Fruit fly (Drosophila melanogaster): ENCODE measurements around the gene Reph.

Gene Reph

DNA sequence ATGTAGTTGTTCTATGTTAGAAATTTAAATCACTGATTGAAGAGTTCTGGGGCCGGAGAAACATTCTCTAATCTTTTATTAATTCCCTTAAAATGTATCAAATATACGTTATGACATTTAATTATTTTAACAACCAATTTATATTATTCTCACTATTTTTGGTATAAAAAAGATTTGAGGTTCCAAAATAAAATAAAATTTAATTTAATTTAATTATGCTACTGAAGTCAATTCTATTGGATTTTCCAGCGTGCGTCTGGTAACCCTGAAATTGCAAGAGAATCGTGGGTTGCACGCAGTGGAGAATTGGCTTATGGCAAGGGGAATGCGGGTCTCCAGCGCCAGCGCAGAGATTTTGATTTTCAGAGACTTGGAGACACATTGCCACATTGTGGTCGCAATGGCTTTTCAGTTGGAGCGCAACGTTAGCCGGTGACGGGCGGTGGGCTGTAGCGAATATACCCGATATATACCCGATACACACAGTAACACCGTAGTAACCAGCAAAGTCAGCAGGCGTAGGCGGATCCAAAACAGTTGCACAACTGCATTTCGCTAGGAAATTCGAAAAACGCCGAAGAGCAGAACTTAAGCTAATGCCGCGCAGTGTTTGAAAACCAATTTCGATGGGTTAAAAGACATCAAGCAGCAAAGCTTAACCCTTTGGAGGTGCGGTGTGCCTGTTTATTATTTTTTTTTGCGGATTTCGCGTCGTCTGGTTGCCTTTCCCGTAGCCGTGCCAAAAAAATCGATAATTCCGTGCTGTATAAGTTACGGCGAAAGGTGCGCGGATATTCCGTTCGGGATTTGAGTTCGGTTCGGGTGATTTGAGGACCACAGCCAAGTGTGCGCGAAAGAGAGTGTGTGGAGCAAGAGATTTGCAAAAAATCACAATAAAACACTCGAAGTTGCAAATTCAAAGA, 2.2 kb downstream of the Reph start (continued):
- no peak for TF ChIP-seq org-1 (GFP tag; optimal IDR thresholded peaks at IDR 0.05)
- TF ChIP-seq nerfin-2 (GFP tag; IDR thresholded peaks at IDR 0.05; ENCODE audit: partially characterized antibody), result no peak
- no peak for TF ChIP-seq her (GFP tag; optimal IDR thresholded peaks at IDR 0.05)
- no peak; the same call in 1 of the 2 replicates for TF ChIP-seq Drgx (GFP tag; IDR thresholded peaks at IDR 0.05)
- TF ChIP-seq emc (GFP tag; optimal IDR thresholded peaks at IDR 0.05), result no peak
- no peak for TF ChIP-seq zfh2 (GFP tag; optimal IDR thresholded peaks at IDR 0.05)
- no peak for TF ChIP-seq Bdp1 (GFP tag; optimal IDR thresholded peaks at IDR 0.05)
- TF ChIP-seq BEAF-32 (GFP tag; optimal IDR thresholded peaks at IDR 0.05), result no peak
- 0 out of 2 replicates have a peak, but pooled peaks have one; percentile 17 for TF ChIP-seq hbn (GFP tag; IDR thresholded peaks at IDR 0.05; ENCODE audit: partially characterized antibody)
- TF ChIP-seq Mes4 (GFP tag; optimal IDR thresholded peaks at IDR 0.05), result no peak
- peak; percentile 59; the same call in 2 of the 3 replicates for TF ChIP-seq CG34422 (GFP tag; IDR thresholded peaks at IDR 0.05)
- TF ChIP-seq CG12104 (GFP tag; optimal IDR thresholded peaks at IDR 0.05), result peak; percentile 57
- no peak for TF ChIP-seq Fer1 (GFP tag; optimal IDR thresholded peaks at IDR 0.05)
- TF ChIP-seq usp (GFP tag; optimal IDR thresholded peaks at IDR 0.05), result no peak
- TF ChIP-seq fd96Cb (tag; optimal IDR thresholded peaks at IDR 0.05), result peak; percentile 43
- no peak for TF ChIP-seq pfk (GFP tag; optimal IDR thresholded peaks at IDR 0.05)
- TF ChIP-seq CG13287 (GFP tag; IDR thresholded peaks at IDR 0.05; ENCODE audit: partially characterized antibody), result no peak
- no peak for TF ChIP-seq vfl (GFP tag; optimal IDR thresholded peaks at IDR 0.05)
- no peak for TF ChIP-seq Dp (GFP tag; optimal IDR thresholded peaks at IDR 0.05)
- no peak for TF ChIP-seq Oaz (GFP tag; IDR thresholded peaks at IDR 0.05)
- TF ChIP-seq Hand (GFP tag; optimal IDR thresholded peaks at IDR 0.05), result no peak
- TF ChIP-seq Hmr (GFP tag; optimal IDR thresholded peaks at IDR 0.05), result no peak
- TF ChIP-seq Mad (GFP tag; optimal IDR thresholded peaks at IDR 0.05), result no peak
- TF ChIP-seq lbe (GFP tag; optimal IDR thresholded peaks at IDR 0.05), result no peak
- TF ChIP-seq Ptx1 (GFP tag; IDR thresholded peaks at IDR 0.05), result no peak
- TF ChIP-seq CG8089 (GFP tag; optimal IDR thresholded peaks at IDR 0.05), result no peak
- no peak for TF ChIP-seq pum (GFP tag; optimal IDR thresholded peaks at IDR 0.05)
- no peak for TF ChIP-seq Dek (tag; optimal IDR thresholded peaks at IDR 0.05)
- TF ChIP-seq CG6813 (GFP tag; optimal IDR thresholded peaks at IDR 0.05), result peak; percentile 14
- TF ChIP-seq tap (tag; optimal IDR thresholded peaks at IDR 0.05), result no peak
- no peak for TF ChIP-seq PHDP (tag; optimal IDR thresholded peaks at IDR 0.05)
- TF ChIP-seq CG33213 (GFP tag; optimal IDR thresholded peaks at IDR 0.05), result no peak
- no peak for TF ChIP-seq tll (GFP tag; optimal IDR thresholded peaks at IDR 0.05)
- no peak for TF ChIP-seq CG14667 (GFP tag; IDR thresholded peaks at IDR 0.05)
- no peak; the same call in 1 of the 2 replicates for TF ChIP-seq CG32772 (GFP tag; IDR thresholded peaks at IDR 0.05)
- TF ChIP-seq CG31365 (tag; optimal IDR thresholded peaks at IDR 0.05), result no peak
- TF ChIP-seq Deaf1 (tag; optimal IDR thresholded peaks at IDR 0.05), result peak; percentile 81
- TF ChIP-seq NfI (GFP tag; optimal IDR thresholded peaks at IDR 0.05), result peak; percentile 2
- no peak for TF ChIP-seq Bteb2 (GFP tag; optimal IDR thresholded peaks at IDR 0.05)
- no peak for TF ChIP-seq CG15073 (GFP tag; optimal IDR thresholded peaks at IDR 0.05)
- no peak for TF ChIP-seq CG1603 (tag; optimal IDR thresholded peaks at IDR 0.05)
- TF ChIP-seq toy (GFP tag; IDR thresholded peaks at IDR 0.05), result no peak
- TF ChIP-seq CG11247 (GFP tag; IDR thresholded peaks at IDR 0.05), result no peak
- TF ChIP-seq br (optimal IDR thresholded peaks at IDR 0.05), result no peak
- TF ChIP-seq CG4360 (GFP tag; IDR thresholded peaks at IDR 0.05), result 0 out of 2 replicates have a peak, but pooled peaks have one; percentile 11
- no peak for TF ChIP-seq so (GFP tag; IDR thresholded peaks at IDR 0.05)
- TF ChIP-seq CG7556 (GFP tag; optimal IDR thresholded peaks at IDR 0.05), result peak; percentile 60
- TF ChIP-seq CG7745 (tag; optimal IDR thresholded peaks at IDR 0.05), result no peak
- TF ChIP-seq gcm (GFP tag; optimal IDR thresholded peaks at IDR 0.05), result peak; percentile 10
